Worm (Caenorhabditis elegans) whole organism, young adult: ENCODE measurements around the gene R11D1.10.

Source experiments
- B0035.1 ChIP-seq: sonication (generic microtip); optimal IDR thresholded peaks from 2 replicates; lab custom pipeline; 2016; ENCODE audit warnings: missing genetic modification characterization, mild to moderate bottlenecking, missing compliant biosample characterization, missing genotype, missing genetic modification reagents
- F10E7.11 ChIP-seq: sonication (generic microtip); optimal IDR thresholded peaks from 2 replicates; lab custom pipeline; 2017; ENCODE audit warnings: mild to moderate bottlenecking, missing genetic modification characterization, moderate library complexity, missing compliant biosample characterization
- F22D6.2 ChIP-seq: sonication (generic microtip); optimal IDR thresholded peaks from 2 replicates; lab custom pipeline; 2016; ENCODE audit warnings: mild to moderate bottlenecking, missing genetic modification characterization, missing compliant biosample characterization
- F33H1.4 ChIP-seq: fragments of 200-800 bp; sonication (Bioruptor generic); IDR thresholded peaks from 2 replicates; pipeline ENCODE4 v1.3.6; 2022; ENCODE audit warnings: missing genetic modification reagents, missing genetic modification characterization, missing compliant biosample characterization
- F57C9.4 ChIP-seq: sonication (generic microtip); optimal IDR thresholded peaks from 2 replicates; lab custom pipeline; 2017; ENCODE audit warnings: mild to moderate bottlenecking, missing genetic modification characterization, missing compliant biosample characterization
- Y53F4B.3 ChIP-seq: fragments of 200-800 bp; sonication (Bioruptor generic); IDR thresholded peaks from 2 replicates; pipeline ENCODE4 v1.3.6; 2022; ENCODE audit warnings: missing genetic modification reagents, missing genetic modification characterization, missing compliant biosample characterization
- Y67H2A.10 ChIP-seq: fragments of 200-800 bp; sonication (Bioruptor generic); conservative IDR thresholded peaks from 2 replicates; pipeline ENCODE4 v1.3.6; 2022; ENCODE audit warnings: missing genetic modification reagents, missing genetic modification characterization, missing compliant biosample characterization
- ZK185.1 ChIP-seq: sonication (generic microtip); optimal IDR thresholded peaks from 2 replicates; lab custom pipeline; 2016; ENCODE audit warnings: mild to moderate bottlenecking, missing genetic modification characterization, missing compliant biosample characterization; ENCODE audit not compliant: poor library complexity, severe bottlenecking
- akir-1 ChIP-seq: fragments of 200-800 bp; sonication (Bioruptor generic); optimal IDR thresholded peaks from 2 replicates; lab custom pipeline; 2018; ENCODE audit warnings: mild to moderate bottlenecking, missing genetic modification characterization, moderate library complexity, missing compliant biosample characterization
- aptf-3 ChIP-seq: fragments of 200-800 bp; sonication (Bioruptor generic); IDR thresholded peaks from 2 replicates; pipeline ENCODE4 v1.3.6; 2022; ENCODE audit warnings: missing genetic modification characterization, missing compliant biosample characterization
- athp-1 ChIP-seq: sonication (generic microtip); optimal IDR thresholded peaks from 2 replicates; lab custom pipeline; 2017; ENCODE audit warnings: mild to moderate bottlenecking, missing genetic modification characterization, missing compliant biosample characterization
- ceh-91 ChIP-seq: fragments of 200-800 bp; sonication (Bioruptor generic); IDR thresholded peaks from 2 replicates; pipeline ENCODE4 v1.3.6; 2022; ENCODE audit warnings: missing genetic modification reagents, missing genetic modification characterization, missing compliant biosample characterization
- die-1 ChIP-seq: sonication (generic microtip); optimal IDR thresholded peaks from 2 replicates; lab custom pipeline; 2016; ENCODE audit warnings: missing genotype, mild to moderate bottlenecking, missing genetic modification characterization, missing compliant biosample characterization
- dox-1 ChIP-seq: fragments of 200-800 bp; sonication (Bioruptor generic); IDR thresholded peaks from 2 replicates; pipeline ENCODE4 v1.3.6; 2022; ENCODE audit warnings: missing genetic modification reagents, missing genetic modification characterization, missing compliant biosample characterization
- egrh-3 ChIP-seq: fragments of 200-800 bp; sonication (Bioruptor generic); IDR thresholded peaks from 2 replicates; pipeline ENCODE4 v1.3.6; 2022; ENCODE audit warnings: missing genetic modification reagents, missing genetic modification characterization, missing compliant biosample characterization
- gei-17 ChIP-seq: fragments of 200-800 bp; sonication (Bioruptor generic); optimal IDR thresholded peaks from 2 replicates; lab custom pipeline; 2018; ENCODE audit warnings: mild to moderate bottlenecking, missing genetic modification characterization, missing compliant biosample characterization
- him-1 ChIP-seq: sonication (generic microtip); optimal IDR thresholded peaks from 2 replicates; lab custom pipeline; 2016; ENCODE audit warnings: missing genotype, missing genetic modification reagents, missing genetic modification characterization, missing compliant biosample characterization
- lag-1 ChIP-seq: fragments of 200-800 bp; sonication (Bioruptor generic); IDR thresholded peaks from 2 replicates; pipeline ENCODE4 v1.3.6; 2022; ENCODE audit warnings: missing genetic modification reagents, missing genetic modification characterization, missing compliant biosample characterization
- lin-26 ChIP-seq: fragments of 200-800 bp; sonication (Bioruptor generic); IDR thresholded peaks from 2 replicates; pipeline ENCODE4 v1.3.6; 2022; ENCODE audit warnings: missing genetic modification reagents, missing genetic modification characterization, missing compliant biosample characterization
- lin-54 ChIP-seq: fragments of 200-800 bp; sonication (Bioruptor generic); optimal IDR thresholded peaks from 2 replicates; lab custom pipeline; 2018; ENCODE audit warnings: mild to moderate bottlenecking, missing genetic modification characterization, missing compliant biosample characterization
- madf-8 ChIP-seq: fragments of 200-800 bp; sonication (Bioruptor generic); conservative IDR thresholded peaks from 2 replicates; pipeline ENCODE4 v1.3.6; 2022; ENCODE audit warnings: missing genetic modification reagents, missing genetic modification characterization, missing compliant biosample characterization
- mel-28 ChIP-seq: sonication (generic microtip); optimal IDR thresholded peaks from 2 replicates; lab custom pipeline; 2016; ENCODE audit warnings: borderline replicate concordance, mild to moderate bottlenecking, missing genetic modification characterization, missing compliant biosample characterization
- nhr-120 ChIP-seq: fragments of 200-800 bp; sonication (Bioruptor generic); IDR thresholded peaks from 2 replicates; pipeline ENCODE4 v1.3.6; 2022; ENCODE audit warnings: missing genetic modification characterization, missing compliant biosample characterization
- nhr-27 ChIP-seq: fragments of 200-800 bp; sonication (Bioruptor generic); optimal IDR thresholded peaks from 2 replicates; lab custom pipeline; 2018; ENCODE audit warnings: mild to moderate bottlenecking, missing genetic modification characterization, moderate library complexity, missing compliant biosample characterization
- rpc-1 ChIP-seq, 2 experiments: fragments of 150-350 bp in 1 of 2; sonication (generic microtip) in 1 of 2; optimal IDR thresholded peaks; 2 replicates each; lab custom pipeline; 2014 to 2018; ENCODE audit warnings: missing biosample characterization in 1 of 2, missing genetic modification characterization in 1 of 2, missing genetic modification reagents in 1 of 2, missing genotype in 1 of 2
- snpc-1.1 ChIP-seq: sonication (generic microtip); optimal IDR thresholded peaks from 2 replicates; lab custom pipeline; 2017; ENCODE audit warnings: missing genetic modification characterization, mild to moderate bottlenecking, missing compliant biosample characterization, antibody characterized with exemption, moderate library complexity, missing genotype, missing genetic modification reagents; ENCODE audit not compliant: insufficient read depth
- snpc-3.4 ChIP-seq: sonication (generic microtip); optimal IDR thresholded peaks from 2 replicates; lab custom pipeline; 2017; ENCODE audit warnings: missing genetic modification characterization, mild to moderate bottlenecking, missing compliant biosample characterization, antibody characterized with exemption, moderate library complexity, missing genotype, missing genetic modification reagents
- sptf-2 ChIP-seq: fragments of 200-800 bp; sonication (Bioruptor generic); optimal IDR thresholded peaks from 2 replicates; lab custom pipeline; 2018; ENCODE audit warnings: mild to moderate bottlenecking, missing genetic modification characterization, missing compliant biosample characterization
- tbp1 ChIP-seq: fragments of 200-800 bp; sonication (Bioruptor generic); optimal IDR thresholded peaks from 2 replicates; lab custom pipeline; 2018; ENCODE audit warnings: mild to moderate bottlenecking, missing genetic modification characterization, missing compliant biosample characterization
- tlf-1 ChIP-seq: fragments of 200-800 bp; sonication (Bioruptor generic); optimal IDR thresholded peaks from 2 replicates; lab custom pipeline; 2018; ENCODE audit warnings: mild to moderate bottlenecking, missing genetic modification characterization, missing compliant biosample characterization
- zim-3 ChIP-seq: sonication (generic microtip); optimal IDR thresholded peaks from 2 replicates; lab custom pipeline; 2017; ENCODE audit warnings: mild to moderate bottlenecking, missing genetic modification characterization, moderate library complexity, missing compliant biosample characterization
- ztf-28 ChIP-seq: fragments of 200-800 bp; sonication (Bioruptor generic); IDR thresholded peaks from 2 replicates; pipeline ENCODE4 v1.3.6; 2022; ENCODE audit warnings: missing genetic modification reagents, missing genetic modification characterization, missing compliant biosample characterization
- ztf-3 ChIP-seq: fragments of 200-800 bp; sonication (Bioruptor generic); optimal IDR thresholded peaks from 2 replicates; lab custom pipeline; 2018; ENCODE audit warnings: mild to moderate bottlenecking, missing genetic modification characterization, missing compliant biosample characterization

The R11D1.10 gene

DNA sequence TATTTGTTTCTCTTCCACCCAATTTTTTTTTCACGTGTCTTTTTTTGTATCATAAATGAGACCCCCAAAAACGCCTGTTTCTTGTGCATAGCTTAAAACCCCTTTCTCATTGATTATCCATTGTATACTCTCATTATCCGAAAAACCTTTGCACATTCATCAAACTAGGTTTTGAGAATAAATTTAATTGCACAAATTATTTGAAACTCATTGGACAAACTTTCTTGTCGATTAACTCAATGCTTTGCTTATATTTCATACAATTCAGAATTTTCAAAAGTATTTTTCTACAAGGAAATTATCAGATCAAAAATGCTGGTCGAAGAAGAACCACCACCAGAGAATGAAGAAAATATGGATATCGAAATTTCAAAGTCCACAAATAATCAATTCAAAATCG is 25.2 kb upstream of the R11D1.10 start, which contains the start of gene R11D1.1:
Gene R11D1.1 (plus strand): TSS at position 301 of the 400 bp plus-strand sequence.
- TF ChIP-seq rpc-1 (optimal IDR thresholded peaks at IDR 0.05; lab: Kevin White, UChicago) (no peak), rpc-1 (tag; optimal IDR thresholded peaks at IDR 0.05; lab: Kevin White, UChicago) (no peak), F22D6.2 (tag; lab: Kevin White, UChicago) (no peak), Y53F4B.3 (GFP tag; lab: Robert Waterston, UW) (no peak), nhr-120 (GFP tag; lab: Robert Waterston, UW) (no peak), akir-1 (GFP tag; lab: Kevin White, UChicago) (no peak), snpc-1.1 (tag; lab: Kevin White, UChicago) (no peak), tlf-1 (no peak), gei-17 (GFP tag; lab: Kevin White, UChicago) (no peak), die-1 (tag; lab: Kevin White, UChicago) (no peak), nhr-27 (tag; lab: Kevin White, UChicago) (no peak), F10E7.11 (tag; lab: Kevin White, UChicago) (no peak), F33H1.4 (GFP tag; lab: Robert Waterston, UW) (no peak)

DNA sequence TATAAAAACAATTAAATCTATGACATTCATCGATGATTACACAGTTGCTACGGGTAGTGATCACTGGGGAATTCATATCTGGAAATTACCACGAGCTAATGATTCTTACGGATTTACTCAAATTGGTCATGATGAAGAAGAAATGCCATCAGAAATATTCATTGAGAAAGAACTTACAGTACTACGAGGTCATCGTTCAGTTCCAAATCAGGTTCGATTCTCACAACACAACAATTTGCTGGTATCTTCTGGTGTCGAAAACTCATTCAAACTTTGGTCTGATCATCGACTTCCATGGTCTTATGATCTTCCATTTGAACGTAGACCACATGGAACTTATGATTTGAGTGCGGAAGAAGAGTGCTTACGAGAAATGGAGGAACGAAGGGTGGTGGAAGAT is 22.8 kb upstream of the R11D1.10 start:
- no peak for TF ChIP-seq aptf-3 (GFP tag; lab: Robert Waterston, UW)
- TF ChIP-seq lin-54 (GFP tag; lab: Kevin White, UChicago) = no peak
- TF ChIP-seq ceh-91 (GFP tag; lab: Robert Waterston, UW) = no peak
- no peak for TF ChIP-seq madf-8 (GFP tag; lab: Robert Waterston, UW)
- no peak for TF ChIP-seq mel-28
- no peak for TF ChIP-seq dox-1 (GFP tag; lab: Robert Waterston, UW)

DNA sequence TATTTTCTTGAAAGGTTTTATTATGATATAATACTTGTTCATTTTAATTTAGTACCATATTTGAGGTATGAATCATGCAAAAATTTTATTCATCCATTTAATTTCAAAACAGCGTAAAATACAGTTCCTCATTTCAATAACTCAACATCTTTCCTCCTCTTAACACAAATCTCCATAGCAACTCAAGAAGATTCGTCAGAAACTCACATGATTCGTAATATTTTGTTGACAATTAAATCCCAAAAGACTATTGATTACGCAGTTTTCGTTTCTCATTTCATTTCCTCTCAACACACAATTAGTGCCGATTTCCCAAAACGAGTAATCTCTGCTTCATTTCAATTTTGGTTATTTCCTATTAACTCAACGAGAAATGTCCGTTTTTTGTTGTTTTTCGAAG is 21.0 kb upstream of the R11D1.10 start, which contains the start of gene R11D1.2:
Gene R11D1.2 (plus strand): TSS at position 301 of the 400 bp plus-strand sequence.
- no peak for TF ChIP-seq F57C9.4 (tag; lab: Kevin White, UChicago)
- TF ChIP-seq egrh-3 = no peak
- TF ChIP-seq athp-1 (tag; lab: Kevin White, UChicago) = no peak

DNA sequence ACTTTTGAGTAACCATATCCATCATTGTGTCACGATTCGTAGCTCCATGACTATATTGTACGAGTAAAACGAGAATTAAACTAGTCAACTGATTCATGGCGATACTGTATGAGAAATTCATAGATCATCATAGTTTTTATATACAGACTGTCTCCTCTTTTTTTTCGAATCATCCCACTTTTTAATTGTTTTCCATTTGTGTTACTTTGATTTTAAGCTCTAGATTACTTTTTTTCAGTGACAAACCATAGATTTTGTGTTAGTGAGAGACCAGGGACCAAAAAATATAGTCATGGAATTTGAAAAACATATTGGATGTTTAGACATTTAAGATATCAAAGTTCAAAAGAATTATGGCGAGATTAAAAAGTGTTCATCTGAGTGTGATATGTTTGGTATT is 17.3 kb upstream of the R11D1.10 start, which contains the start of gene R11D1.3:
Gene R11D1.3 (minus strand): TSS at position 101 of the 400 bp plus-strand sequence.
- TF ChIP-seq ztf-3 (no peak), ztf-28 (GFP tag; lab: Robert Waterston, UW) (no peak), snpc-3.4 (tag; lab: Kevin White, UChicago) (no peak), ceh-91 (GFP tag; lab: Robert Waterston, UW) (no peak), zim-3 (tag; lab: Kevin White, UChicago) (no peak), Y67H2A.10 (GFP tag; lab: Robert Waterston, UW) (no peak), lin-26 (GFP tag; lab: Robert Waterston, UW) (no peak), tbp1 (GFP tag; lab: Kevin White, UChicago) (no peak)

DNA sequence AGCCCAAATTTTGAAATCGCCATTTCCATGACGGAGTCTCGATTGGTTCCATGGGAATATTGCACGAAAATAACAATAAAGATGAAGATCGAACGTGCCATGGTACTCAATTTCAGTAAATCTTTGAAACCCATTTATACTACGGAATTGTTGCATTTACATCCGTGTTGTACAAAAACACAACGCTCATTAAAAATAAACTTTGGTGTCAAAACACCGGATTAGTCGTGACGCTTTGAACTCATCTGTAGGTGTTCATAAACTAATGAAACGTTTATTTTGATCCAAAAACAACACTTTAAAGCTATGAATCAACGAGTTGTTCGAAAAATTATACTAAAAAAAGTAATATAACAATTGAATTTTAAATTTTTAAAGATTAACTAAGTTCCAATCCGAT is 15.2 kb upstream of the R11D1.10 start, which contains the start of gene R11D1.4:
Gene R11D1.4 (minus strand): TSS at position 101 of the 400 bp plus-strand sequence.
- TF ChIP-seq Y67H2A.10 (GFP tag; lab: Robert Waterston, UW) (no peak), B0035.1 (no peak), sptf-2 (GFP tag; lab: Kevin White, UChicago) (no peak), him-1 (tag; lab: Kevin White, UChicago) (no peak), lag-1 (no peak), ZK185.1 (tag; lab: Kevin White, UChicago) (no peak)
